Worm (Caenorhabditis elegans) whole organism, mixed stage, embryonic: ENCODE data around the gene ctsa-1.2.

ENCODE experiments used
- M03D4.4 ChIP-seq: sonication (generic microtip); optimal IDR thresholded peaks from 2 replicates; lab custom pipeline; 2017; ENCODE audit warnings: mild to moderate bottlenecking, missing genetic modification characterization, missing compliant biosample characterization
- bed-3 ChIP-seq: fragments of 200-800 bp; sonication (Bioruptor generic); optimal IDR thresholded peaks from 3 replicates; lab custom pipeline; 2018; ENCODE audit warnings: mild to moderate bottlenecking, missing genetic modification characterization, moderate library complexity, missing compliant biosample characterization
- blmp-1 ChIP-seq: fragments of 150-350 bp; optimal IDR thresholded peaks from 2 replicates; lab custom pipeline; 2014; ENCODE audit warnings: missing biosample characterization, missing genetic modification characterization
- ceh-39 ChIP-seq: fragments of 150-350 bp; optimal IDR thresholded peaks from 2 replicates; lab custom pipeline; 2014; ENCODE audit warnings: missing biosample characterization, missing genetic modification characterization
- ceh-43 ChIP-seq: fragments of 200-800 bp; sonication (Bioruptor generic); optimal IDR thresholded peaks from 2 replicates; lab custom pipeline; 2018; ENCODE audit warnings: mild to moderate bottlenecking, missing genetic modification characterization, moderate library complexity, missing compliant biosample characterization
- ceh-83 ChIP-seq: fragments of 200-800 bp; sonication (Bioruptor generic); optimal IDR thresholded peaks from 2 replicates; lab custom pipeline; 2018; ENCODE audit warnings: mild to moderate bottlenecking, missing genetic modification characterization, missing compliant biosample characterization
- ces-1 ChIP-seq: fragments of 150-350 bp; optimal IDR thresholded peaks from 2 replicates; lab custom pipeline; 2014; ENCODE audit warnings: missing biosample characterization, missing genetic modification reagents, missing genetic modification characterization
- cnd-1 ChIP-seq: fragments of 200-800 bp; sonication (Bioruptor generic); optimal IDR thresholded peaks from 2 replicates; lab custom pipeline; 2018; ENCODE audit warnings: mild to moderate bottlenecking, missing genetic modification characterization, missing compliant biosample characterization
- drap-1 ChIP-seq: fragments of 200-800 bp; sonication (Bioruptor generic); optimal IDR thresholded peaks from 3 replicates; lab custom pipeline; 2018; ENCODE audit warnings: mild to moderate bottlenecking, missing genetic modification characterization, missing compliant biosample characterization
- elt-1 ChIP-seq: sonication (generic microtip); optimal IDR thresholded peaks from 2 replicates; lab custom pipeline; 2017; ENCODE audit warnings: missing genetic modification characterization, mild to moderate bottlenecking, missing compliant biosample characterization, antibody characterized with exemption, moderate library complexity, borderline replicate concordance; ENCODE audit not compliant: insufficient read depth
- elt-3 ChIP-seq: fragments of 150-350 bp; optimal IDR thresholded peaks from 2 replicates; lab custom pipeline; 2014; ENCODE audit warnings: missing biosample characterization, missing genetic modification characterization
- flh-1 ChIP-seq: fragments of 200-800 bp; sonication (Bioruptor generic); optimal IDR thresholded peaks from 2 replicates; lab custom pipeline; 2018; ENCODE audit warnings: mild to moderate bottlenecking, missing genetic modification characterization, moderate library complexity, missing compliant biosample characterization
- ham-2 ChIP-seq: fragments of 200-800 bp; sonication (Bioruptor generic); optimal IDR thresholded peaks from 2 replicates; lab custom pipeline; 2018; ENCODE audit warnings: mild to moderate bottlenecking, missing genetic modification characterization, missing compliant biosample characterization
- hlh-1 ChIP-seq: fragments of 150-350 bp; optimal IDR thresholded peaks from 2 replicates; lab custom pipeline; 2014; ENCODE audit warnings: missing biosample characterization, missing genetic modification reagents, missing genetic modification characterization
- lin-13 ChIP-seq: fragments of 150-350 bp; optimal IDR thresholded peaks from 2 replicates; lab custom pipeline; 2014; ENCODE audit warnings: missing biosample characterization, missing genetic modification characterization
- lin-32 ChIP-seq: fragments of 200-800 bp; sonication (Bioruptor generic); optimal IDR thresholded peaks from 2 replicates; lab custom pipeline; 2018; ENCODE audit warnings: mild to moderate bottlenecking, missing genetic modification characterization, missing compliant biosample characterization
- lsy-2 ChIP-seq: fragments of 150-350 bp; optimal IDR thresholded peaks from 2 replicates; lab custom pipeline; 2014; ENCODE audit warnings: missing biosample characterization, missing genetic modification characterization
- mab-5 ChIP-seq: fragments of 150-350 bp; optimal IDR thresholded peaks from 2 replicates; lab custom pipeline; 2014; ENCODE audit warnings: missing biosample characterization, missing genetic modification characterization
- mep-1 ChIP-seq: fragments of 150-350 bp; optimal IDR thresholded peaks from 2 replicates; lab custom pipeline; 2017; ENCODE audit warnings: missing biosample characterization, missing genetic modification reagents, missing genetic modification characterization, inconsistent platforms
- mls-2 ChIP-seq: sonication (generic microtip); optimal IDR thresholded peaks from 2 replicates; lab custom pipeline; 2016; ENCODE audit warnings: mild to moderate bottlenecking, missing genetic modification characterization, moderate library complexity, missing compliant biosample characterization
- nhr-12 ChIP-seq: fragments of 150-350 bp; optimal IDR thresholded peaks from 2 replicates; lab custom pipeline; 2014; ENCODE audit warnings: missing biosample characterization, missing genetic modification characterization
- nhr-2 ChIP-seq: fragments of 150-350 bp; optimal IDR thresholded peaks from 2 replicates; lab custom pipeline; 2014; ENCODE audit warnings: missing biosample characterization, missing genetic modification characterization
- nhr-237 ChIP-seq: fragments of 150-350 bp; optimal IDR thresholded peaks from 2 replicates; lab custom pipeline; 2014; ENCODE audit warnings: missing biosample characterization, missing genetic modification characterization
- nhr-28 ChIP-seq: fragments of 150-350 bp; optimal IDR thresholded peaks from 2 replicates; lab custom pipeline; 2014; ENCODE audit warnings: missing biosample characterization, missing genetic modification characterization
- nhr-76 ChIP-seq: sonication (generic microtip); optimal IDR thresholded peaks from 2 replicates; lab custom pipeline; 2017; ENCODE audit warnings: missing biosample characterization, missing genetic modification characterization
- pha-4 ChIP-seq: fragments of 150-350 bp; optimal IDR thresholded peaks from 2 replicates; lab custom pipeline; 2018; ENCODE audit warnings: missing biosample characterization, missing genetic modification reagents, missing genetic modification characterization
- sem-2 ChIP-seq: fragments of 200-800 bp; sonication (Bioruptor generic); optimal IDR thresholded peaks from 2 replicates; lab custom pipeline; 2018; ENCODE audit warnings: mild to moderate bottlenecking, missing genetic modification characterization, missing compliant biosample characterization
- snpc-4 ChIP-seq: fragments of 150-350 bp; optimal IDR thresholded peaks from 2 replicates; lab custom pipeline; 2014; ENCODE audit warnings: missing biosample characterization, missing genetic modification characterization
- sptf-1 ChIP-seq: sonication (generic microtip); optimal IDR thresholded peaks from 2 replicates; lab custom pipeline; 2017; ENCODE audit warnings: mild to moderate bottlenecking, missing genetic modification characterization, moderate library complexity, missing compliant biosample characterization
- tbx-8 ChIP-seq: fragments of 200-800 bp; sonication (Bioruptor generic); optimal IDR thresholded peaks from 2 replicates; lab custom pipeline; 2018; ENCODE audit warnings: mild to moderate bottlenecking, missing genetic modification characterization, moderate library complexity, missing compliant biosample characterization
- unc-120 ChIP-seq: sonication (generic microtip); optimal IDR thresholded peaks from 2 replicates; lab custom pipeline; 2017; ENCODE audit warnings: missing genetic modification characterization, missing compliant biosample characterization; ENCODE audit not compliant: poor library complexity, severe bottlenecking
- unc-39 ChIP-seq: fragments of 150-350 bp; optimal IDR thresholded peaks from 2 replicates; lab custom pipeline; 2014; ENCODE audit warnings: missing biosample characterization, missing genetic modification characterization
- unc-62 ChIP-seq: fragments of 150-350 bp; optimal IDR thresholded peaks from 2 replicates; lab custom pipeline; 2014; ENCODE audit warnings: missing biosample characterization, missing genetic modification reagents, missing genetic modification characterization
- zip-8 ChIP-seq: fragments of 150-350 bp; optimal IDR thresholded peaks from 2 replicates; lab custom pipeline; 2014; ENCODE audit warnings: missing biosample characterization, missing genetic modification characterization
- ztf-11 ChIP-seq: fragments of 150-350 bp; optimal IDR thresholded peaks from 2 replicates; lab custom pipeline; 2014; ENCODE audit warnings: missing biosample characterization, missing genetic modification characterization

The ctsa-1.2 gene

DNA sequence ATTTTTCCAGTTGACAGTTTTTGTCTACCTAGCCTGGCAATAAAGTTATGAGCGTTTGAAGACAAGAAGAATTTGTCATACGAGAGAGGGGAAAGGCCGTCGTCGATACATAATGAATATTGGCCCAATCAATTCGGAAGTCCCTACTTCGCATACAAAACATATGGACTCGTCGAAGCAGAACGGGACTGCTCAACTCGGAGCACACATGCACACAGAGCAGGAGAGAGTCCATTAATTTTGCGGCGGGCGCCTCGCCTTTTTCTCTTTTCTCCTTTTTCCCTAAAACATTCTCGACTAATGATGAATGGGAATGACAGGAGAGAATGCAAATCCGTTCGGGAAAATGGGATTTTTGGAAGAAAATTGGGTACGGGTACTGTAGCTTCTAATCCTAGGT is 6.6 kb upstream of the ctsa-1.2 start, which contains the start of gene F13D12.8:
Gene F13D12.8 (minus strand): TSS at position 82 of the 400 bp plus-strand sequence.
- TF ChIP-seq mab-5 (tag; lab: Kevin White, UChicago), result no peak
- peak; percentile 39 for TF ChIP-seq ces-1
- no peak for TF ChIP-seq lsy-2 (tag; lab: Kevin White, UChicago)
- TF ChIP-seq tbx-8, result no peak

DNA sequence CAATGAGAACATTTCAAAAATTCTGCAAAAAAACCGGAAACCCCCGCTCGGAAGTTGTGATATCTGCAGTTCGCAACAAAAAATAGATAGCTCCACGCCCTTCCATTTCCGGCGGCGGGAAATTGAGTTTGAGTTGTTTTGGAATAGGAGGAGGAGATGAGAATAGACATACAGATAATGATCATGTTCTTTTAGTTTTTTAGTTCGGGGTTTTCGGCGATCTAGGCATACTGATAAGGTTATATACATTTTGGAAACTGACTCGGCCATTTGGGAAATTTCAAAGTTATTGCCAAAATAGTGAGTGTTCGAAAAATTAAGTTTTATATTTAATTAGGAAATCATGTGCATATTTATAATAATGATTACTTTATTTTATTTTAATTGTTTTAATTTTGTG is 5.3 kb upstream of the ctsa-1.2 start:
- TF ChIP-seq unc-120 (tag; lab: Kevin White, UChicago), result no peak
- peak; percentile 53 for TF ChIP-seq elt-1 (tag; lab: Kevin White, UChicago)

DNA sequence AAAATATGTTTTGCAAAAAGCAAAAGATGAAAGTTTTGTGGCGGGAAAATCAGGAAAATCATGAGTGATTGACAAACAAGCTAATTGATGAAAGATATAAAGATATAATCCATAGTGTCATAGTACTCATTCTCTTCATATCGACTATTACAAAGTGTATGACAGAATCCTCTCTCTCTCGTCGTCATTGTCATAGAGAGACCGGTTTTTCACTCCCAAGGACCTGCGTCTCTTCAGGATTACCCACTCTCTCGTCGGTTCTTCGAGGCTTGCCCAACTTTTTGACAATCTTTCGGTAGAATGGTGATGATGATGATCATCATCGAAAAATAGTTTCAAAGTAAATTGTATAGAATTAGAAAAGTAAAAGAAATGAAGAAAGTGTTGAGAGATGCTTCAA is 1.8 kb upstream of the ctsa-1.2 start:
- TF ChIP-seq elt-3 (tag; lab: Kevin White, UChicago) (no peak), bed-3 (GFP tag; lab: Kevin White, UChicago) (no peak), cnd-1 (tag; lab: Kevin White, UChicago) (no peak), snpc-4 (no peak), unc-120 (tag; lab: Kevin White, UChicago) (peak; percentile 29), mls-2 (tag; lab: Kevin White, UChicago) (no peak), lin-32 (no peak), blmp-1 (tag; lab: Kevin White, UChicago) (no peak), zip-8 (tag; lab: Kevin White, UChicago) (no peak), mep-1 (no peak), unc-39 (tag; lab: Kevin White, UChicago) (no peak), ham-2 (GFP tag; lab: Kevin White, UChicago) (no peak), unc-62 (GFP tag; lab: Kevin White, UChicago) (peak; percentile 87), ces-1 (no peak)

DNA sequence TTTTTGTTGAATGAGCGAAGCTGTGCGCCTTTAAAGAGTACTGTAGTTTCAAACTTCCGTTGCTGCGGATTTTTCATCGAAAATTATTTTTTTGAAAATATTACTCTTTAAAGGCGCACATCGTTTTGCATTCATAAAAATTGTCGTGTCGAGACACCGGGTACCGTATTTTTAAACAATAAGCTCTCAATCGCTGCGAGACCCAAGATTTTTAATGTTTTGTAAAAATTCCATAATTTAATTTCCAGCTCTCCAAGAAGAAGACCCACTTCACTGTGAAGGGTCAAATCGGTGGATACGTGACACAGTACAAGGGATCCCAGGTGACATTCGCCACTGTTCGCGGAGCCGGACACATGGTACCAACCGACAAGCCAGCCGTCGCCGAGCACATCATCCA is 3.2 kb downstream of the ctsa-1.2 start:
- TF ChIP-seq tbx-8 (no peak), ces-1 (peak; percentile 11), ztf-11 (tag; lab: Kevin White, UChicago) (no peak)

DNA sequence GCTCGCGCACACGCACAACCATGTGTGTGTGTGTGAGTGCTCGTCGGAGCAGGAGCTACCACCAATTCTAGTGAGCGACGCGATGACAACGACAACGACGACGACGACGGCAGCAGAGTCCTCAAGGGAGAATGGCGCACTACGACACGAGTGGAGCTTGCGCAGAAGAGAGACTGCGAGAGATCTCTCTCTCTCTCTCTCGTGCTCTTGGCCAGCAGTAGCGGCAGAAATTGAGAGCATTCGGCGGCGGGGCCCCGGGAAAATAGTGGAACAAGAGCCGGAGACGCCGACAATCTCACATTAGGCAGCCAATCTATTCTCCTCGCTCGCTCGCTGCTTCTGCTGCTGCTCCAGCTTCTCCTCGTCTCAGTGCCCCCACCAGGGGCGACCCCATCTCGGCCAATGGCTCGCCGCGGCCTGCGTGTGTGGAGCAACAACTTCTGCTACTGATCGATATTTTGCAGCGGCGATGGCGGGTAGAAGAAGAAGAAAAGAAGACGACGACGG is 7.7 kb downstream of the ctsa-1.2 start:
- TF ChIP-seq ceh-39, result no peak
- peak; percentile 22 for TF ChIP-seq drap-1 (GFP tag; lab: Kevin White, UChicago)
- TF ChIP-seq pha-4, result no peak
- no peak for TF ChIP-seq nhr-28 (tag; lab: Kevin White, UChicago)
- peak; percentile 82 for TF ChIP-seq unc-120 (tag; lab: Kevin White, UChicago)
- no peak for TF ChIP-seq zip-8 (tag; lab: Kevin White, UChicago)
- TF ChIP-seq mep-1, result no peak
- no peak for TF ChIP-seq unc-39 (tag; lab: Kevin White, UChicago)
- TF ChIP-seq flh-1 (GFP tag; lab: Kevin White, UChicago), result peak; percentile 51
- peak; percentile 39 for TF ChIP-seq cnd-1 (tag; lab: Kevin White, UChicago)
- TF ChIP-seq lin-13 (tag; lab: Kevin White, UChicago), result no peak
- TF ChIP-seq ces-1, result peak; percentile 38
- no peak for TF ChIP-seq sem-2 (GFP tag; lab: Kevin White, UChicago)
- TF ChIP-seq ham-2 (GFP tag; lab: Kevin White, UChicago), result no peak
- no peak for TF ChIP-seq hlh-1 (tag; lab: Kevin White, UChicago)
- no peak for TF ChIP-seq nhr-12 (tag; lab: Kevin White, UChicago)
- peak; percentile 43 for TF ChIP-seq M03D4.4 (tag; lab: Kevin White, UChicago)
- no peak for TF ChIP-seq elt-1 (tag; lab: Kevin White, UChicago)
- no peak for TF ChIP-seq elt-3 (tag; lab: Kevin White, UChicago)
- peak; percentile 23 for TF ChIP-seq lsy-2 (tag; lab: Kevin White, UChicago)
- no peak for TF ChIP-seq mab-5 (tag; lab: Kevin White, UChicago)
- TF ChIP-seq nhr-76 (tag; lab: Kevin White, UChicago), result no peak
- TF ChIP-seq nhr-2 (tag; lab: Kevin White, UChicago), result no peak
- peak; percentile 64 for TF ChIP-seq ceh-83
- TF ChIP-seq tbx-8, result no peak
- peak; percentile 26 for TF ChIP-seq bed-3 (GFP tag; lab: Kevin White, UChicago)
- TF ChIP-seq ztf-11 (tag; lab: Kevin White, UChicago), result peak; percentile 17
- no peak for TF ChIP-seq ceh-43 (GFP tag; lab: Kevin White, UChicago)
- peak; percentile 74 for TF ChIP-seq mls-2 (tag; lab: Kevin White, UChicago)
- peak; percentile 36 for TF ChIP-seq unc-62 (GFP tag; lab: Kevin White, UChicago)
- TF ChIP-seq sptf-1 (tag; lab: Kevin White, UChicago), result peak; percentile 82
- peak; percentile 33 for TF ChIP-seq nhr-237 (tag; lab: Kevin White, UChicago)
- TF ChIP-seq lin-32, result peak; percentile 27
- TF ChIP-seq snpc-4, result no peak
- TF ChIP-seq blmp-1 (tag; lab: Kevin White, UChicago), result no peak
- TF ChIP-seq, all 35 proteins: peak for 15
